Fruit fly (Drosophila melanogaster) S2 (cell line): Measurements from ENCODE around the gene CG6225.

Experiments
- CG8478 ChIP-seq: fragments of >200 bp; optimal IDR thresholded peaks from 2 replicates; lab custom pipeline; 2018
- CTCF ChIP-seq, 2 experiments: fragments of >200 bp; optimal IDR thresholded peaks; 2 replicates each; lab custom pipeline; 2018

Gene CG6225

DNA sequence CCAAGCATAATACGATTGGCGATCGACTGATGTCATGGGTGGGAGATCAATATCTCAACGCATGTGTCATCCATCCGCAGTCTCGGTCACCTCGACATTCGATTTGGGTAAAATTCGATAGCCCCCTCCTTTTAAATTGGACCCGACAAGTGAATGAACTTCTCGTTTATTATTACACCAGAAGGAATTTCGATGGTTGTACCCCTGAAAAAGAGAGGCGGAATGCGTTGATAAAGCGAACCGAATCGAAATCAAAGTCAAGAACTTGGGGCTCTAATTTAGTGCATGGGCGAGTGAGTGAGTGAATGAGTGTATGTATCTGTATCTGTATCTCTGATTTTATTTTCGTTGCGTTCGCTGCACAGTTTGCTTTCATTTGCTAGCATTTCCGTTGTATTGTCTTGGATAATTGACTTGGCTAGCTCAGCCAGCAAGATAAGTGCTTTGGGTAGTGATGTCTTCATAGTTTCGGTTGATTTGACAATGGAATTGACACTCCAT is 47.7 kb downstream of the CG6225 start:
- no peak for TF ChIP-seq CTCF (optimal IDR thresholded peaks at IDR 0.05; lab: Kevin White, UChicago)
- no peak for TF ChIP-seq CG8478 (lab: Kevin White, UChicago)

dm6 chr3R:12704861-12705260 is 50.5 kb downstream of the CG6225 start, which contains the start of gene CG12279:
Gene CG12279 (plus strand): TSS chr3R:12705094.
- no peak for TF ChIP-seq CG8478 (lab: Kevin White, UChicago)
